Worm (Caenorhabditis elegans) whole organism, L4 larva: ENCODE results near the gene C48B4.6.

ENCODE experiments used
- F44E2.7 ChIP-seq: fragments of 200-800 bp; sonication (Bioruptor generic); IDR thresholded peaks from 2 replicates; pipeline ENCODE4 v2.1.2; 2022; ENCODE audit warnings: missing genetic modification characterization, missing compliant biosample characterization
- T20F7.1 ChIP-seq: fragments of 200-800 bp; sonication (Bioruptor generic); optimal IDR thresholded peaks from 2 replicates; lab custom pipeline; 2018; ENCODE audit warnings: mild to moderate bottlenecking, missing genetic modification characterization, missing compliant biosample characterization
- ama-1 ChIP-seq: fragments of 150-350 bp; optimal IDR thresholded peaks from 2 replicates; lab custom pipeline; 2014; ENCODE audit warnings: inconsistent platforms, mixed read lengths
- arid-1 ChIP-seq: fragments of 200-800 bp; sonication (Bioruptor generic); conservative IDR thresholded peaks from 2 replicates; pipeline ENCODE4 v1.3.6; 2022; ENCODE audit warnings: missing genetic modification reagents, missing genetic modification characterization, missing compliant biosample characterization
- ceh-82 ChIP-seq: sonication (generic microtip); optimal IDR thresholded peaks from 2 replicates; lab custom pipeline; 2017; ENCODE audit warnings: missing biosample characterization, missing genetic modification characterization
- dve-1 ChIP-seq: sonication (generic microtip); optimal IDR thresholded peaks from 2 replicates; lab custom pipeline; 2017; ENCODE audit warnings: antibody characterized with exemption, mild to moderate bottlenecking, missing genetic modification characterization, missing compliant biosample characterization; ENCODE audit not compliant: insufficient read depth
- nhr-41 ChIP-seq: fragments of 200-800 bp; sonication (Bioruptor generic); IDR thresholded peaks from 2 replicates; pipeline ENCODE4 v1.3.6; 2022; ENCODE audit warnings: missing genetic modification reagents, missing genetic modification characterization, missing compliant biosample characterization

- no peak for TF ChIP-seq ceh-82
- TF ChIP-seq nhr-41 (GFP tag; lab: Robert Waterston, UW): no peak
- TF ChIP-seq ama-1 (lab: Kevin White, UChicago): no peak
- TF ChIP-seq dve-1 (tag; lab: Kevin White, UChicago): no peak
- no peak for TF ChIP-seq arid-1 (GFP tag; lab: Robert Waterston, UW)
- no peak for TF ChIP-seq T20F7.1 (GFP tag; lab: Kevin White, UChicago)
- TF ChIP-seq F44E2.7 (GFP tag; lab: Robert Waterston, UW): no peak
Measured at ce11 chrIII:9583224-9583623, 24.9 kb upstream of the C48B4.6 start.
